Fruit fly (Drosophila melanogaster): ENCODE measurements around the gene qin.

Gene qin

dm6 chr3R:18658945-18659642 lies 68.3 kb downstream of the qin start, which contains the start of the genes CG31224 and CstF64 (continued):
- peak; percentile 83 for TF ChIP-seq CG17328 (GFP tag; IDR thresholded peaks at IDR 0.05)
- peak; percentile 94 for TF ChIP-seq CG7928 (GFP tag; optimal IDR thresholded peaks at IDR 0.05)
- TF ChIP-seq Chrac-16 (GFP tag; optimal IDR thresholded peaks at IDR 0.05): peak; percentile 86
- peak; percentile 98 for TF ChIP-seq sens (GFP tag)
- TF ChIP-seq CG13123 (GFP tag; optimal IDR thresholded peaks at IDR 0.05): peak; percentile 72
- TF ChIP-seq dati (GFP tag; IDR thresholded peaks at IDR 0.05): peak; percentile 52; the same call in 1 of the 2 replicates
- TF ChIP-seq rib (GFP tag; IDR thresholded peaks at IDR 0.05): 0 out of 2 replicates have a peak, but pooled peaks have one; percentile 44
- TF ChIP-seq CG12744 (GFP tag; optimal IDR thresholded peaks at IDR 0.05): peak; percentile 81
- TF ChIP-seq CG3163 (GFP tag; optimal IDR thresholded peaks at IDR 0.05): peak; percentile 69
- TF ChIP-seq pfk (GFP tag; optimal IDR thresholded peaks at IDR 0.05): no peak
- TF ChIP-seq CG10654 (GFP tag; optimal IDR thresholded peaks at IDR 0.05): peak; percentile 89
- TF ChIP-seq CG18619 (GFP tag; optimal IDR thresholded peaks at IDR 0.05): peak; percentile 81
- peak; percentile 83 for TF ChIP-seq dm (GFP tag; optimal IDR thresholded peaks at IDR 0.05)
- no peak; the same call in 1 of the 2 replicates for TF ChIP-seq crol (GFP tag; IDR thresholded peaks at IDR 0.05)
- TF ChIP-seq CG10979 (tag; optimal IDR thresholded peaks at IDR 0.05): peak; percentile 76
- TF ChIP-seq CG34224 (GFP tag; IDR thresholded peaks at IDR 0.05; ENCODE audit: partially characterized antibody): no peak
- TF ChIP-seq CG7556 (GFP tag; optimal IDR thresholded peaks at IDR 0.05): peak; percentile 76
- TF ChIP-seq gro (GFP tag; optimal IDR thresholded peaks at IDR 0.05): peak; percentile 83
- TF ChIP-seq kni (GFP tag; optimal IDR thresholded peaks at IDR 0.05): peak; percentile 54
- TF ChIP-seq CG7745 (tag; optimal IDR thresholded peaks at IDR 0.05): no peak
- peak; percentile 71 for TF ChIP-seq kay (GFP tag; optimal IDR thresholded peaks at IDR 0.05)
- peak; percentile 56; the same call in 1 of the 3 replicates for TF ChIP-seq Optix (GFP tag; IDR thresholded peaks at IDR 0.05)
- no peak for TF ChIP-seq nau (GFP tag; optimal IDR thresholded peaks at IDR 0.05)
- no peak for TF ChIP-seq ac (GFP tag; optimal IDR thresholded peaks at IDR 0.05)
- peak; percentile 91 for TF ChIP-seq CG13775 (GFP tag; optimal IDR thresholded peaks at IDR 0.05)
- peak; percentile 90 to 93 for TF ChIP-seq dpn (GFP tag; optimal IDR thresholded peaks at IDR 0.05)
- no peak for TF ChIP-seq prd (optimal IDR thresholded peaks at IDR 0.05)
- TF ChIP-seq prd (GFP tag; IDR thresholded peaks at IDR 0.05): peak; percentile 89
- TF ChIP-seq Aef1 (GFP tag; IDR thresholded peaks at IDR 0.05): peak; percentile 76
- TF ChIP-seq CG30403 (GFP tag; optimal IDR thresholded peaks at IDR 0.05): peak; percentile 94
- TF ChIP-seq CG10565 (GFP tag; optimal IDR thresholded peaks at IDR 0.05): peak; percentile 12
- TF ChIP-seq CG8924 (tag; optimal IDR thresholded peaks at IDR 0.05): peak; percentile 70
- peak; percentile 80 for TF ChIP-seq CG11247 (GFP tag; IDR thresholded peaks at IDR 0.05)
- peak; percentile 51; the same call in 1 of the 2 replicates for TF ChIP-seq cas (GFP tag; IDR thresholded peaks at IDR 0.05)
- TF ChIP-seq HLH3B (GFP tag; IDR thresholded peaks at IDR 0.05): peak; percentile 75
- peak; percentile 78 for TF ChIP-seq B-H1 (GFP tag; IDR thresholded peaks at IDR 0.05)
- peak; percentile 77 for TF ChIP-seq ssp (GFP tag; IDR thresholded peaks at IDR 0.05)
- peak; percentile 68 for TF ChIP-seq stwl (tag; optimal IDR thresholded peaks at IDR 0.05)
- peak; percentile 46; the same call in 1 of the 2 replicates for TF ChIP-seq dimm (GFP tag; IDR thresholded peaks at IDR 0.05)
- TF ChIP-seq CG17186 (GFP tag; optimal IDR thresholded peaks at IDR 0.05): peak; percentile 66
- TF ChIP-seq fd102C (GFP tag; optimal IDR thresholded peaks at IDR 0.05): peak; percentile 15
- no peak for TF ChIP-seq pan (optimal IDR thresholded peaks at IDR 0.05)
- peak in 1 of 2 experiments; percentile 90 for TF ChIP-seq pan (GFP tag; optimal IDR thresholded peaks at IDR 0.05 in 1 of 2, IDR thresholded peaks at IDR 0.05 in 1 of 2)
- peak; percentile 90 for TF ChIP-seq CG4617 (GFP tag; optimal IDR thresholded peaks at IDR 0.05; ENCODE audit: borderline replicate concordance)
- no peak for TF ChIP-seq CG14860 (GFP tag; IDR thresholded peaks at IDR 0.05; ENCODE audit: partially characterized antibody)
- no peak for TF ChIP-seq Nf-YA (GFP tag; IDR thresholded peaks at IDR 0.05)
- peak; percentile 98 for TF ChIP-seq CG17385 (GFP tag; optimal IDR thresholded peaks at IDR 0.05)
- peak; percentile 83 for TF ChIP-seq CG4424 (GFP tag; optimal IDR thresholded peaks at IDR 0.05)
- TF ChIP-seq dmrt99B (tag; optimal IDR thresholded peaks at IDR 0.05): no peak
- TF ChIP-seq nmo (GFP tag; optimal IDR thresholded peaks at IDR 0.05): peak; percentile 89

Data from whole organism, embryonic.